Fruit fly (Drosophila melanogaster): ENCODE measurements around the gene Reph.

DNA sequence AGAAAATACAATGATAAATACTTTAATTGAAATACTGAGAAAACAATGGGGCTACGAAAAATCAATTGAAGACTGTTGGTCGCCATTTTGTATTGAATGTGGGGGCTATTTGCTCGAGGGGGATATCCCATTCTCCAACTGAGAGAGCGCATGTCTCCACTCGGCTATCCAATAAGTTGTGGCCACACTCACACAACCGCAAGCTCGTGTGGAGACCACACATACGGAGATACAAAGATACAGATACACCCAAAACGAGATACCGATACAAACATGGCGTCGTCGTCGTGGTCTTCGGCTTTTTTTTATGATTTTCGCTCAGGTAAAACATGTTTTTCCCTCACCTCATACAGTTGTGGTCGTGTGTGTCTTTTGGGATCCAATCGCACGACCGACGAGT, 31.9 kb downstream of the Reph start:
- TF ChIP-seq CG13287 (GFP tag; IDR thresholded peaks at IDR 0.05; ENCODE audit: partially characterized antibody) (no peak; the same call in 1 of the 2 replicates), kay (GFP tag; optimal IDR thresholded peaks at IDR 0.05) (no peak), CG12391 (tag; optimal IDR thresholded peaks at IDR 0.05) (no peak), btn (GFP tag; optimal IDR thresholded peaks at IDR 0.05) (no peak), CG10959 (GFP tag; IDR thresholded peaks at IDR 0.05) (no peak), emc (GFP tag; optimal IDR thresholded peaks at IDR 0.05) (no peak), CG3407 (GFP tag; optimal IDR thresholded peaks at IDR 0.05) (no peak), CG18011 (GFP tag; optimal IDR thresholded peaks at IDR 0.05) (no peak), CG10462 (GFP tag; optimal IDR thresholded peaks at IDR 0.05) (no peak), CG10267 (tag; optimal IDR thresholded peaks at IDR 0.05) (no peak)
